Fruit fly (Drosophila melanogaster) whole organism, pupa: ENCODE measurements around the gene Sur.

ENCODE experiments used
- CG10348 ChIP-seq: fragments of 200-800 bp; sonication (Bioruptor generic); IDR thresholded peaks from 2 replicates; pipeline ENCODE4 v1.3.6; 2022; ENCODE audit warnings: missing biosample characterization, missing genetic modification characterization
- CG12605 ChIP-seq: fragments of 200-800 bp; sonication (Bioruptor generic); IDR thresholded peaks from 2 replicates; pipeline ENCODE4 v1.3.6; 2022; ENCODE audit warnings: missing biosample characterization, missing genetic modification characterization
- CG13204 ChIP-seq: fragments of 200-800 bp; sonication (Bioruptor generic); optimal IDR thresholded peaks from 2 replicates; lab custom pipeline; 2018; ENCODE audit warnings: missing biosample characterization, mild to moderate bottlenecking, missing genetic modification characterization, moderate library complexity
- CG14655 ChIP-seq: fragments of 200-800 bp; sonication (Bioruptor generic); optimal IDR thresholded peaks from 3 replicates; lab custom pipeline; 2017; ENCODE audit warnings: mild to moderate bottlenecking, missing biosample characterization, missing genetic modification reagents, missing genetic modification characterization
- CG15710 ChIP-seq: fragments of 200-800 bp; sonication (Bioruptor generic); optimal IDR thresholded peaks from 2 replicates; lab custom pipeline; 2018; ENCODE audit warnings: missing biosample characterization, mild to moderate bottlenecking, missing genetic modification characterization, moderate library complexity
- CG17806 ChIP-seq: fragments of 200-800 bp; sonication (Bioruptor generic); optimal IDR thresholded peaks from 2 replicates; lab custom pipeline; 2018; ENCODE audit warnings: missing biosample characterization, mild to moderate bottlenecking, missing genetic modification characterization, moderate library complexity
- CG32121 ChIP-seq: fragments of 200-800 bp; sonication (Bioruptor generic); IDR thresholded peaks from 2 replicates; pipeline ENCODE4 v1.3.6; 2022; ENCODE audit warnings: missing biosample characterization, missing genetic modification characterization
- CG34367 ChIP-seq: fragments of 200-800 bp; sonication (Bioruptor generic); optimal IDR thresholded peaks from 2 replicates; lab custom pipeline; 2018; ENCODE audit warnings: missing biosample characterization, mild to moderate bottlenecking, missing genetic modification characterization
- CG4496 ChIP-seq: fragments of 200-800 bp; sonication (Bioruptor generic); IDR thresholded peaks from 3 replicates; pipeline ENCODE4 v1.3.6; 2022; ENCODE audit warnings: missing biosample characterization, missing genetic modification characterization
- CG8159 ChIP-seq: fragments of 200-800 bp; sonication (Bioruptor generic); optimal IDR thresholded peaks from 3 replicates; lab custom pipeline; 2018; ENCODE audit warnings: missing biosample characterization, mild to moderate bottlenecking, missing genetic modification characterization, moderate library complexity
- CG8301 ChIP-seq: fragments of 200-800 bp; sonication (Bioruptor generic); optimal IDR thresholded peaks from 2 replicates; lab custom pipeline; 2018; ENCODE audit warnings: missing biosample characterization, mild to moderate bottlenecking, missing genetic modification characterization
- CG9948 ChIP-seq: fragments of 200-800 bp; sonication (Bioruptor generic); optimal IDR thresholded peaks from 2 replicates; lab custom pipeline; 2018; ENCODE audit warnings: missing biosample characterization, mild to moderate bottlenecking, missing genetic modification characterization, moderate library complexity
- D1 ChIP-seq: fragments of 200-800 bp; sonication (Bioruptor generic); optimal IDR thresholded peaks from 2 replicates; lab custom pipeline; 2018; ENCODE audit warnings: missing biosample characterization, mild to moderate bottlenecking, missing genetic modification characterization, moderate library complexity
- EcR ChIP-seq: fragments of 200-800 bp; sonication (Bioruptor generic); optimal IDR thresholded peaks from 3 replicates; lab custom pipeline; 2019; ENCODE audit warnings: missing biosample characterization, missing genetic modification characterization, mild to moderate bottlenecking, moderate library complexity, missing genetic modification reagents
- Ets98B ChIP-seq: fragments of 200-800 bp; sonication (Bioruptor generic); IDR thresholded peaks from 2 replicates; pipeline ENCODE4 v1.3.6; 2022; ENCODE audit warnings: missing biosample characterization, missing genetic modification characterization
- Pif1A ChIP-seq: fragments of 200-800 bp; sonication (Bioruptor generic); optimal IDR thresholded peaks from 3 replicates; lab custom pipeline; 2016; ENCODE audit warnings: missing biosample characterization, missing genetic modification characterization
- Pif1B ChIP-seq: fragments of 200-800 bp; sonication (Bioruptor generic); optimal IDR thresholded peaks from 3 replicates; lab custom pipeline; 2016; ENCODE audit warnings: missing biosample characterization, missing genetic modification characterization
- Snoo ChIP-seq: fragments of 200-800 bp; sonication (Bioruptor generic); optimal IDR thresholded peaks from 3 replicates; lab custom pipeline; 2017; ENCODE audit warnings: missing biosample characterization, mild to moderate bottlenecking, missing genetic modification characterization, inconsistent platforms
- fd96Ca ChIP-seq: fragments of 200-800 bp; sonication (Bioruptor generic); IDR thresholded peaks from 3 replicates; pipeline ENCODE4 v1.3.6; 2022; ENCODE audit warnings: missing biosample characterization, missing genetic modification characterization
- gl ChIP-seq: fragments of 200-800 bp; sonication (Bioruptor generic); optimal IDR thresholded peaks from 2 replicates; lab custom pipeline; 2018; ENCODE audit warnings: missing biosample characterization, mild to moderate bottlenecking, missing genetic modification characterization
- rn ChIP-seq: fragments of 200-800 bp; sonication (Bioruptor generic); IDR thresholded peaks from 2 replicates; pipeline ENCODE4 v1.3.6; 2022; ENCODE audit warnings: missing biosample characterization, missing genetic modification characterization

Sur gene

dm6 chr2L:10231510-10231909 lies 32.6 kb upstream of the Sur start, which contains the start of gene ova:
TSS of gene ova (minus strand) at chr2L:10231692.
- TF ChIP-seq gl (tag; lab: Kevin White, UChicago) (no peak), CG4496 (no peak), CG8159 (no peak), CG14655 (GFP tag; lab: Kevin White, UChicago) (no peak), CG34367 (tag; lab: Kevin White, UChicago) (no peak), CG13204 (GFP tag; lab: Kevin White, UChicago) (no peak), Snoo (tag; lab: Kevin White, UChicago) (no peak), Ets98B (GFP tag; lab: Robert Waterston, UW) (no peak), rn (GFP tag; lab: Robert Waterston, UW) (no peak), Pif1B (GFP tag; lab: Kevin White, UChicago) (no peak)

dm6 chr2L:10231092-10231494 lies 32.2 kb upstream of the Sur start:
- no peak for TF ChIP-seq D1 (tag; lab: Kevin White, UChicago)
- TF ChIP-seq Pif1A (GFP tag; lab: Kevin White, UChicago), result peak; percentile 79
- peak; percentile 10 for TF ChIP-seq CG15710 (tag; lab: Kevin White, UChicago)
- TF ChIP-seq rn (GFP tag; lab: Robert Waterston, UW), result no peak
- no peak for TF ChIP-seq CG34367 (tag; lab: Kevin White, UChicago)
- no peak for TF ChIP-seq fd96Ca
- TF ChIP-seq CG13204 (GFP tag; lab: Kevin White, UChicago), result no peak
- TF ChIP-seq CG14655 (GFP tag; lab: Kevin White, UChicago), result no peak
- peak; percentile 53 for TF ChIP-seq CG17806 (tag; lab: Kevin White, UChicago)
- peak; percentile 61 for TF ChIP-seq CG8301 (tag; lab: Kevin White, UChicago)
- peak; percentile 54; the same call in 1 of the 2 replicates for TF ChIP-seq CG32121 (GFP tag; lab: Robert Waterston, UW)
- TF ChIP-seq EcR (GFP tag; lab: Kevin White, UChicago), result no peak
- TF ChIP-seq Ets98B (GFP tag; lab: Robert Waterston, UW), result no peak
- TF ChIP-seq CG9948 (tag; lab: Kevin White, UChicago), result peak; percentile 30
- no peak for TF ChIP-seq CG10348
- TF ChIP-seq CG8159, result peak; percentile 38
- TF ChIP-seq gl (tag; lab: Kevin White, UChicago), result no peak
- TF ChIP-seq Pif1B (GFP tag; lab: Kevin White, UChicago), result peak; percentile 62
- no peak for TF ChIP-seq CG12605 (GFP tag; lab: Robert Waterston, UW)
- no peak for TF ChIP-seq Snoo (tag; lab: Kevin White, UChicago)
- TF ChIP-seq CG4496, result peak; percentile 65; the same call in 2 of the 3 replicates

dm6 chr2L:10230455-10230854 lies 31.5 kb upstream of the Sur start:
- no peak for TF ChIP-seq CG4496
- TF ChIP-seq CG17806 (tag; lab: Kevin White, UChicago), result no peak
- TF ChIP-seq CG10348, result no peak
- no peak for TF ChIP-seq CG12605 (GFP tag; lab: Robert Waterston, UW)
- no peak for TF ChIP-seq Pif1B (GFP tag; lab: Kevin White, UChicago)
- TF ChIP-seq CG8301 (tag; lab: Kevin White, UChicago), result no peak
- TF ChIP-seq fd96Ca, result no peak
- TF ChIP-seq gl (tag; lab: Kevin White, UChicago), result no peak
- TF ChIP-seq CG15710 (tag; lab: Kevin White, UChicago), result no peak
- TF ChIP-seq Snoo (tag; lab: Kevin White, UChicago), result no peak
- no peak for TF ChIP-seq rn (GFP tag; lab: Robert Waterston, UW)
- no peak for TF ChIP-seq D1 (tag; lab: Kevin White, UChicago)
- no peak for TF ChIP-seq CG32121 (GFP tag; lab: Robert Waterston, UW)
- no peak for TF ChIP-seq CG9948 (tag; lab: Kevin White, UChicago)
- no peak for TF ChIP-seq CG13204 (GFP tag; lab: Kevin White, UChicago)
- TF ChIP-seq Pif1A (GFP tag; lab: Kevin White, UChicago), result no peak
- no peak for TF ChIP-seq CG8159

dm6 chr2L:10226724-10227407 lies 27.9 kb upstream of the Sur start, which contains the start of gene CG5708:
TSS of gene CG5708 (minus strand) at chr2L:10226808.
- TF ChIP-seq CG34367 (tag; lab: Kevin White, UChicago), result no peak
- peak; percentile 11 for TF ChIP-seq CG15710 (tag; lab: Kevin White, UChicago)
- no peak for TF ChIP-seq CG13204 (GFP tag; lab: Kevin White, UChicago)

- no peak for TF ChIP-seq CG9948 (tag; lab: Kevin White, UChicago)
- no peak for TF ChIP-seq Snoo (tag; lab: Kevin White, UChicago)
- TF ChIP-seq gl (tag; lab: Kevin White, UChicago), result no peak
- TF ChIP-seq CG10348, result no peak
- no peak for TF ChIP-seq CG15710 (tag; lab: Kevin White, UChicago)
These were observed 27.4 kb upstream of the Sur start for dm6 chr2L:10226213-10226723.
